Worm (Caenorhabditis elegans) whole organism, L4 larva: ENCODE measurements around the gene ing-3.

Source experiments
- gei-8 ChIP-seq: fragments of 200-800 bp; sonication (Bioruptor generic); optimal IDR thresholded peaks from 2 replicates; lab custom pipeline; 2018; ENCODE audit warnings: mild to moderate bottlenecking, missing genetic modification characterization, missing compliant biosample characterization
- madf-5 ChIP-seq, 2 experiments: fragments of 200-800 bp; sonication (Bioruptor generic); IDR thresholded peaks; 2 replicates each; pipeline ENCODE4 v1.3.6; 2022; ENCODE audit warnings: missing compliant biosample characterization in 2 of 2, missing genetic modification characterization in 2 of 2
- nhr-237 ChIP-seq: sonication (generic microtip); optimal IDR thresholded peaks from 2 replicates; lab custom pipeline; 2017; ENCODE audit warnings: missing biosample characterization, missing genetic modification characterization
- pqm-1 ChIP-seq: sonication (generic microtip); optimal IDR thresholded peaks from 2 replicates; lab custom pipeline; 2017; ENCODE audit warnings: missing biosample characterization, missing genetic modification characterization
- unc-62 ChIP-seq, 3 experiments: fragments of 150-350 bp in 1 of 3; sonication (generic microtip); optimal IDR thresholded peaks in 2 of 3; peaks in 1 of 3; 1 replicate in 1 of 3; 2 replicates in 2 of 3; lab custom pipeline; 2014 to 2017; ENCODE audit warnings: missing biosample characterization in 3 of 3, missing genetic modification characterization in 3 of 3, missing genetic modification reagents in 3 of 3, missing genotype in 1 of 3
- zfp-3 ChIP-seq: fragments of 200-800 bp; sonication (Bioruptor generic); conservative IDR thresholded peaks from 2 replicates; pipeline ENCODE4 v1.3.6; 2022; ENCODE audit warnings: missing genetic modification reagents, missing genetic modification characterization, missing compliant biosample characterization

ce11 chrII:13834380-13835194 lies 41.2 kb upstream of the ing-3 start:
- TF ChIP-seq madf-5 (GFP tag; IDR thresholded peaks at IDR 0.05; lab: Robert Waterston, UW) (peak; percentile 64 to 79; a peak in 2 of 4 replicates), unc-62 (GFP tag; optimal IDR thresholded peaks at IDR 0.05 in 1 of 2; lab: Kevin White, UChicago) (peak in 1 of 2 experiments; percentile 98), unc-62 (tag; optimal IDR thresholded peaks at IDR 0.05; lab: Kevin White, UChicago) (no peak), nhr-237 (no peak), pqm-1 (tag; lab: Kevin White, UChicago) (peak; percentile 35), zfp-3 (GFP tag; lab: Robert Waterston, UW) (peak; percentile 68), gei-8 (GFP tag; lab: Kevin White, UChicago) (peak; percentile 33)
